Worm (Caenorhabditis elegans) whole organism, young adult: ENCODE measurements around the gene otub-3.

Source experiments
- Y53F4B.3 ChIP-seq: fragments of 200-800 bp; sonication (Bioruptor generic); IDR thresholded peaks from 2 replicates; pipeline ENCODE4 v1.3.6; 2022; ENCODE audit warnings: missing genetic modification reagents, missing genetic modification characterization, missing compliant biosample characterization
- Y95B8A.8 ChIP-seq: fragments of 200-800 bp; sonication (Bioruptor generic); IDR thresholded peaks from 2 replicates; pipeline ENCODE4 v1.3.6; 2022; ENCODE audit warnings: missing genetic modification reagents, missing genetic modification characterization, missing compliant biosample characterization
- attf-6 ChIP-seq: fragments of 200-800 bp; sonication (Bioruptor generic); IDR thresholded peaks from 2 replicates; pipeline ENCODE4 v1.3.6; 2022; ENCODE audit warnings: missing genetic modification reagents, missing genetic modification characterization, missing compliant biosample characterization
- mxl-1 ChIP-seq: sonication (generic microtip); optimal IDR thresholded peaks from 2 replicates; lab custom pipeline; 2016; ENCODE audit warnings: missing genetic modification characterization, missing compliant biosample characterization
- nhr-80 ChIP-seq: sonication (generic microtip); optimal IDR thresholded peaks from 2 replicates; lab custom pipeline; 2016; ENCODE audit warnings: missing genetic modification characterization, missing compliant biosample characterization
- nhr-90 ChIP-seq: sonication (generic microtip); optimal IDR thresholded peaks from 2 replicates; lab custom pipeline; 2016; ENCODE audit warnings: missing genotype, mild to moderate bottlenecking, missing genetic modification characterization, missing compliant biosample characterization
- pha-4 ChIP-seq: fragments of 150-350 bp; sonication (generic microtip); optimal IDR thresholded peaks from 2 replicates; lab custom pipeline; 2014; ENCODE audit warnings: missing biosample characterization, missing genetic modification reagents, missing genetic modification characterization
- snpc-1.1 ChIP-seq: sonication (generic microtip); optimal IDR thresholded peaks from 2 replicates; lab custom pipeline; 2017; ENCODE audit warnings: missing genetic modification characterization, mild to moderate bottlenecking, missing compliant biosample characterization, antibody characterized with exemption, moderate library complexity, missing genotype, missing genetic modification reagents; ENCODE audit not compliant: insufficient read depth
- snpc-4 ChIP-seq, 5 experiments: fragments of 150-350 bp in 1 of 5; sonication (generic microtip) in 4 of 5; optimal IDR thresholded peaks; 2 replicates each; lab custom pipeline; 2014 to 2018; ENCODE audit warnings: missing genetic modification characterization in 5 of 5, missing biosample characterization in 3 of 5, antibody characterized with exemption in 2 of 5, mild to moderate bottlenecking in 2 of 5, missing compliant biosample characterization in 2 of 5, missing genotype in 2 of 5, moderate library complexity in 2 of 5, missing genetic modification reagents in 1 of 5
- ztf-6 ChIP-seq: fragments of 200-800 bp; sonication (Bioruptor generic); IDR thresholded peaks from 2 replicates; pipeline ENCODE4 v1.3.6; 2022; ENCODE audit warnings: missing genetic modification reagents, missing genetic modification characterization, missing compliant biosample characterization

DNA sequence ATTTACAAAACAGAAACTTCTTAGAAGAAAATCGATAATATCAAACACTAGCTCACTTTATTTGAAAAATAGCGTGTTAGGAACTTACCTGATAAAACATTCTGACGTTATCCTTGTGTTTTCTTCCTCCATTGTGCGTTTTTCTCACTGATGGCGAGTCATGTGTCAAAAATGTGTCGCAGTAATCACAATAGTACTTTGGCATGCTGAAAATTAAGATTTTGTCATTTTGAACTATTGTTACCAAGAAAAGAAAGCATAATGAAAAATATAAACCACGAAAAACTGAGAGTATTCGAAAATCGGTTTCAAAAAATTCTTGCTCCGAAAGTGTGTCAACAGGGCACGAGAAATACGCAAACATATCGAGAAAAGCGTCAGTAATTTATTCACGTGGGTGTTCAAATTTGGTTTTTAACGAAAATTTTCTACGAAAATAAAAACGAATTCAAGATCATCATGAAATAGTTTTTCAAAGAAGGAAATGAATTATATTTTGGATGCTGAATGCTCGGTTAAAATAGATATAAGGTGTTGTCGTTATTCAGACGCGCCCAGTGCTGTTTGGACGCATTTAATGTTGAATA is 40.3 kb upstream of the otub-3 start, which contains the start of gene snrp-3:
- TF ChIP-seq nhr-90 (tag; lab: Kevin White, UChicago) = no peak
- no peak for TF ChIP-seq Y95B8A.8 (GFP tag; lab: Robert Waterston, UW)
- peak; percentile 1 for TF ChIP-seq snpc-1.1 (tag; lab: Kevin White, UChicago)
- no peak for TF ChIP-seq pha-4 (tag; lab: Kevin White, UChicago)
- TF ChIP-seq mxl-1 = no peak
- no peak for TF ChIP-seq ztf-6 (GFP tag; lab: Robert Waterston, UW)
- peak; percentile 29 for TF ChIP-seq nhr-80 (tag; lab: Kevin White, UChicago)
- TF ChIP-seq attf-6 (GFP tag; lab: Robert Waterston, UW) = no peak
- TF ChIP-seq snpc-4 (GFP tag; optimal IDR thresholded peaks at IDR 0.05; lab: Kevin White, UChicago) = peak; percentile 37
- TF ChIP-seq snpc-4 (tag; optimal IDR thresholded peaks at IDR 0.05; lab: Kevin White, UChicago) = peak; percentile 51 to 57 (median 55)
- TF ChIP-seq Y53F4B.3 = no peak
